Fruit fly (Drosophila melanogaster): ENCODE measurements around the gene CG31538.

The CG31538 gene

DNA sequence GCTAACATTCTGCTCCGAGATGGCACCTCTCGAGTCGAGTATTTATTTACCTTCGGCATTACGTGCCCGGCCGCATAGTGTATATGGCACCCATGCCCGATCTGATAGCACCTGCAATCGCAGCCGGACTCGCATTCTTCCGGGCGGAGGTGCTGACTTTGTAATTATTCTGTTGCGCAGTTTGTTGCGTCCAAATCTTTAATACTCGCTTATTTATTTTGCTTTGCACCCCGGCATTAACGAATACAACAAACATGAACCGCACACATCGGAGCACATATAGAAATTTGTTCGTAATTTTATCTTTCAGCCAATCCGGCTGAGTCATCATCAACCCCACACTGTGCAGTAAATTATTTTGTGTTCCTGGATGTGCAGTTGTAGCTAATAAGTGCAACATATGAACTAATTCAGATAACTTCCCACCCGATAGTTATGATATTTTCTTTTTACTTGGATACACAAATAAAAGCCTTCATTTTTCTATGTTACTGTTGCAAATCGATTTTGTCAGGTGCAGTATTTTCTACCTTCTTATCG is 15.6 kb downstream of the CG31538 start:
- no peak for TF ChIP-seq CG9705 (GFP tag; optimal IDR thresholded peaks at IDR 0.05)
- TF ChIP-seq fru (GFP tag; optimal IDR thresholded peaks at IDR 0.05): peak; percentile 48
- no peak for TF ChIP-seq dsf (GFP tag; optimal IDR thresholded peaks at IDR 0.05; ENCODE audit: borderline replicate concordance)
- no peak for TF ChIP-seq N (GFP tag; optimal IDR thresholded peaks at IDR 0.05)
- TF ChIP-seq OdsH (GFP tag; optimal IDR thresholded peaks at IDR 0.05): peak; percentile 26
- peak; percentile 14 for TF ChIP-seq HLH106 (tag; optimal IDR thresholded peaks at IDR 0.05)
- TF ChIP-seq GATAd (GFP tag; optimal IDR thresholded peaks at IDR 0.05): no peak
- TF ChIP-seq pan (optimal IDR thresholded peaks at IDR 0.05): no peak
- TF ChIP-seq usp (GFP tag; optimal IDR thresholded peaks at IDR 0.05): no peak
- peak; percentile 38 for TF ChIP-seq br (GFP tag; optimal IDR thresholded peaks at IDR 0.05)
- TF ChIP-seq Hnf4 (GFP tag; optimal IDR thresholded peaks at IDR 0.05): no peak
- no peak for TF ChIP-seq tai (GFP tag; optimal IDR thresholded peaks at IDR 0.05)
- no peak for TF ChIP-seq Mio (GFP tag; optimal IDR thresholded peaks at IDR 0.05)
- TF ChIP-seq ey (GFP tag; optimal IDR thresholded peaks at IDR 0.05): peak; percentile 16
- peak in 1 of 2 experiments; percentile 37 for TF ChIP-seq foxo (GFP tag; optimal IDR thresholded peaks at IDR 0.05)
- peak; percentile 15 for TF ChIP-seq psq (GFP tag; optimal IDR thresholded peaks at IDR 0.05)
- no peak for TF ChIP-seq Sp1 (GFP tag; optimal IDR thresholded peaks at IDR 0.05)
- no peak for TF ChIP-seq Vsx2 (GFP tag; optimal IDR thresholded peaks at IDR 0.05; ENCODE audit: partially characterized antibody)
- no peak for TF ChIP-seq woc (GFP tag; optimal IDR thresholded peaks at IDR 0.05)
- TF ChIP-seq Hr78 (GFP tag; optimal IDR thresholded peaks at IDR 0.05): no peak
- TF ChIP-seq Dif (GFP tag; optimal IDR thresholded peaks at IDR 0.05; ENCODE audit: partially characterized antibody): no peak
- TF ChIP-seq dl (GFP tag; optimal IDR thresholded peaks at IDR 0.05; ENCODE audit: insufficient read depth in 1 of 2, partially characterized antibody in 2 of 2): no peak
- peak; percentile 53 for TF ChIP-seq h (GFP tag; optimal IDR thresholded peaks at IDR 0.05)
- TF ChIP-seq Rel (GFP tag; optimal IDR thresholded peaks at IDR 0.05): no peak
- TF ChIP-seq Rel (tag; optimal IDR thresholded peaks at IDR 0.05): no peak
- no peak for TF ChIP-seq Hr83 (GFP tag; optimal IDR thresholded peaks at IDR 0.05; ENCODE audit: poor library complexity, severe bottlenecking)
- TF ChIP-seq sv (GFP tag; optimal IDR thresholded peaks at IDR 0.05): no peak
- peak; percentile 2 for TF ChIP-seq CG32264 (GFP tag; optimal IDR thresholded peaks at IDR 0.05)
- no peak for TF ChIP-seq sage (GFP tag; optimal IDR thresholded peaks at IDR 0.05)
- TF ChIP-seq Myc (optimal IDR thresholded peaks at IDR 0.05): no peak
- TF ChIP-seq jim (GFP tag; optimal IDR thresholded peaks at IDR 0.05): no peak
- no peak for TF ChIP-seq Abd-B (GFP tag; optimal IDR thresholded peaks at IDR 0.05)
- no peak for TF ChIP-seq lola (GFP tag; optimal IDR thresholded peaks at IDR 0.05)
- no peak for TF ChIP-seq Dfd (GFP tag; optimal IDR thresholded peaks at IDR 0.05)
- peak; percentile 45 for TF ChIP-seq Jra (GFP tag; optimal IDR thresholded peaks at IDR 0.05)
- TF ChIP-seq dmrt93B (GFP tag; optimal IDR thresholded peaks at IDR 0.05): no peak
- TF ChIP-seq CrebA (GFP tag; optimal IDR thresholded peaks at IDR 0.05; ENCODE audit: borderline replicate concordance): no peak
- no peak for TF ChIP-seq rgr (GFP tag; optimal IDR thresholded peaks at IDR 0.05)
- no peak for TF ChIP-seq brk (GFP tag; optimal IDR thresholded peaks at IDR 0.05)

DNA sequence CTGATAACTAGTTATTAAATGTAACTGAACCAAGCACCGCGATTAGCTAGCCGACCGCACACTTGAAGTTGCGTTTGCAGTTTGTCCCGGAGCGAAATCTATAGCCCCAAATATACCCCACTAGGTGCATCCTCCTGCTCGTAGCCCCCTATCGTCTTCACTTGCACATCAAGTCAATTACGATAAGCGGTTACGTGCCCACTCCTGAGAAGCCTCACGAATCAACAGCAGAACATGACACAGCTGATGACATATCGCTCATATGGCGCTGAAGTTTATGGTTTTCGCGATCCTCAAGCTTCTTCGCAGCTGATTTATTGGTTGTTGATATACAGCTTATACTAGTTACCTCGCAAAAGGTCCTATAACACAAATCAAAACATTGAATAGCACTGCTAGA is 16.4 kb downstream of the CG31538 start:
- TF ChIP-seq Myc (optimal IDR thresholded peaks at IDR 0.05) (no peak), rgr (GFP tag; optimal IDR thresholded peaks at IDR 0.05) (no peak), usp (GFP tag; optimal IDR thresholded peaks at IDR 0.05) (no peak), sv (GFP tag; optimal IDR thresholded peaks at IDR 0.05) (no peak), Jra (GFP tag; optimal IDR thresholded peaks at IDR 0.05) (no peak), woc (GFP tag; optimal IDR thresholded peaks at IDR 0.05) (no peak), pan (optimal IDR thresholded peaks at IDR 0.05) (no peak), Dfd (GFP tag; optimal IDR thresholded peaks at IDR 0.05) (no peak), CG32264 (GFP tag; optimal IDR thresholded peaks at IDR 0.05) (no peak), br (GFP tag; optimal IDR thresholded peaks at IDR 0.05) (no peak), Hnf4 (GFP tag; optimal IDR thresholded peaks at IDR 0.05) (no peak), brk (GFP tag; optimal IDR thresholded peaks at IDR 0.05) (no peak), OdsH (GFP tag; optimal IDR thresholded peaks at IDR 0.05) (no peak), Vsx2 (GFP tag; optimal IDR thresholded peaks at IDR 0.05; ENCODE audit: partially characterized antibody) (no peak)

All from whole organism, wandering third instar larva.